Fruit fly (Drosophila melanogaster): Measurements from ENCODE around the gene CG2608.

DNA sequence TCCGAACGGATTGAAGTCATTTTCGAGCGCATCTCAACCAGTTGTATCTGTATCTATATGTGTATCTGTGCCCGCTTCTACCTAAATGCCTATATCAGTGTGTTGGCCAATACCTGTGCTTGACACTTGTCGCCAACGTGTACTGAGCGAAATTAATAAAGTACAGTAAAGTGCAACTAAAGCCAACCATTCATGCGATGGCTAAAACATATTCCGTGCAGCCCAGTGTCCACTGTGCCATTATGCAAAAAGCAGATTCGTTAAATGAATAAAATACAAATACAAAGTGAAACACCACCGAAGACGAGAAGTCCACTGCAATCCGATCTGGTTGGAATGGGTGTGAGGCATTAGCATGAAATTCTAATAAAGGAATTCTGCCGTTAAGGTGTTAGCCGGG, 49.4 kb downstream of the CG2608 start:
- TF ChIP-seq h (GFP tag; optimal IDR thresholded peaks at IDR 0.05) (peak; percentile 54), Dif (GFP tag; optimal IDR thresholded peaks at IDR 0.05; ENCODE audit: partially characterized antibody) (no peak), Hr78 (GFP tag; optimal IDR thresholded peaks at IDR 0.05) (no peak), psq (GFP tag; optimal IDR thresholded peaks at IDR 0.05) (no peak), br (GFP tag; optimal IDR thresholded peaks at IDR 0.05) (peak; percentile 40), Myc (optimal IDR thresholded peaks at IDR 0.05) (no peak), jim (GFP tag; optimal IDR thresholded peaks at IDR 0.05) (no peak), CrebA (GFP tag; optimal IDR thresholded peaks at IDR 0.05; ENCODE audit: borderline replicate concordance) (no peak), usp (GFP tag; optimal IDR thresholded peaks at IDR 0.05) (no peak), pan (optimal IDR thresholded peaks at IDR 0.05) (no peak), OdsH (GFP tag; optimal IDR thresholded peaks at IDR 0.05) (peak; percentile 2), CG32264 (GFP tag; optimal IDR thresholded peaks at IDR 0.05) (no peak), tai (GFP tag; optimal IDR thresholded peaks at IDR 0.05) (no peak), fru (GFP tag; optimal IDR thresholded peaks at IDR 0.05) (peak; percentile 50)
